Worm (Caenorhabditis elegans) whole organism, L2 larva: ENCODE data around the gene ctsa-4.1.

Experiments used
- R02D3.7 ChIP-seq: fragments of 150-350 bp; optimal IDR thresholded peaks from 2 replicates; lab custom pipeline; 2014; ENCODE audit warnings: missing biosample characterization, missing genetic modification characterization
- Y55F3AM.14 ChIP-seq: fragments of 200-800 bp; sonication (Bioruptor generic); optimal IDR thresholded peaks from 2 replicates; lab custom pipeline; 2018; ENCODE audit warnings: mild to moderate bottlenecking, missing genetic modification characterization, missing compliant biosample characterization
- ZK546.5 ChIP-seq: sonication (generic microtip); optimal IDR thresholded peaks from 2 replicates; lab custom pipeline; 2017; ENCODE audit warnings: missing biosample characterization, missing genetic modification characterization
- aly-2 ChIP-seq: fragments of 150-350 bp; optimal IDR thresholded peaks from 2 replicates; lab custom pipeline; 2014; ENCODE audit warnings: missing biosample characterization, missing genetic modification characterization
- blmp-1 ChIP-seq: sonication (generic microtip); optimal IDR thresholded peaks from 2 replicates; lab custom pipeline; 2017; ENCODE audit warnings: missing genetic modification characterization, mild to moderate bottlenecking, missing compliant biosample characterization, antibody characterized with exemption, moderate library complexity; ENCODE audit not compliant: insufficient read depth
- ceh-82 ChIP-seq: fragments of 150-350 bp; optimal IDR thresholded peaks from 2 replicates; lab custom pipeline; 2014; ENCODE audit warnings: missing biosample characterization, missing genetic modification characterization
- crh-2 ChIP-seq: sonication (generic microtip); optimal IDR thresholded peaks from 2 replicates; lab custom pipeline; 2017; ENCODE audit warnings: missing biosample characterization, missing genetic modification characterization
- dmd-4 ChIP-seq: sonication (generic microtip); optimal IDR thresholded peaks from 2 replicates; lab custom pipeline; 2017; ENCODE audit warnings: missing biosample characterization, missing genetic modification characterization
- fos-1 ChIP-seq: fragments of 150-350 bp; optimal IDR thresholded peaks from 2 replicates; lab custom pipeline; 2014; ENCODE audit warnings: missing biosample characterization, missing genetic modification characterization
- lin-11 ChIP-seq: fragments of 150-350 bp; sonication (generic microtip); optimal IDR thresholded peaks from 2 replicates; lab custom pipeline; 2014; ENCODE audit warnings: missing biosample characterization, missing genetic modification characterization, inconsistent platforms, mixed read lengths
- lin-39 ChIP-seq: fragments of 150-350 bp; optimal IDR thresholded peaks from 2 replicates; lab custom pipeline; 2014; ENCODE audit warnings: missing biosample characterization, missing genetic modification reagents, missing genetic modification characterization
- lsy-2 ChIP-seq, 2 experiments: fragments of 150-350 bp in 1 of 2; sonication (generic microtip) in 1 of 2; optimal IDR thresholded peaks; 2 replicates each; lab custom pipeline; 2014 to 2017; ENCODE audit warnings: missing biosample characterization in 2 of 2, missing genetic modification characterization in 2 of 2
- mab-5 ChIP-seq: fragments of 150-350 bp; optimal IDR thresholded peaks from 2 replicates; lab custom pipeline; 2014; ENCODE audit warnings: missing biosample characterization, missing genetic modification characterization
- mbf-1 ChIP-seq: sonication (generic microtip); optimal IDR thresholded peaks from 2 replicates; lab custom pipeline; 2017; ENCODE audit warnings: missing biosample characterization, missing genetic modification characterization
- nhr-10 ChIP-seq: sonication (generic microtip); optimal IDR thresholded peaks from 2 replicates; lab custom pipeline; 2017; ENCODE audit warnings: missing biosample characterization, missing genetic modification characterization
- nhr-11 ChIP-seq: fragments of 150-350 bp; optimal IDR thresholded peaks from 2 replicates; lab custom pipeline; 2014; ENCODE audit warnings: missing biosample characterization, missing genetic modification characterization
- nhr-12 ChIP-seq: fragments of 150-350 bp; optimal IDR thresholded peaks from 2 replicates; lab custom pipeline; 2014; ENCODE audit warnings: missing biosample characterization, missing genetic modification characterization
- nhr-129 ChIP-seq: fragments of 150-350 bp; optimal IDR thresholded peaks from 2 replicates; lab custom pipeline; 2014; ENCODE audit warnings: missing biosample characterization, missing genetic modification characterization
- nhr-21 ChIP-seq: fragments of 150-350 bp; optimal IDR thresholded peaks from 2 replicates; lab custom pipeline; 2014; ENCODE audit warnings: missing biosample characterization, missing genetic modification characterization
- nhr-23 ChIP-seq: fragments of 150-350 bp; optimal IDR thresholded peaks from 2 replicates; lab custom pipeline; 2014; ENCODE audit warnings: missing biosample characterization, missing genetic modification reagents, missing genetic modification characterization
- peb-1 ChIP-seq: fragments of 150-350 bp; optimal IDR thresholded peaks from 2 replicates; lab custom pipeline; 2014; ENCODE audit warnings: missing biosample characterization, missing genetic modification characterization
- sem-4 ChIP-seq: fragments of 150-350 bp; optimal IDR thresholded peaks from 2 replicates; lab custom pipeline; 2014; ENCODE audit warnings: missing biosample characterization, missing genetic modification reagents, missing genetic modification characterization
- sma-9 ChIP-seq, 2 experiments: fragments of 150-350 bp in 1 of 2; sonication (generic microtip) in 1 of 2; optimal IDR thresholded peaks; 2 replicates each; lab custom pipeline; 2014 to 2016; ENCODE audit warnings: missing genetic modification characterization in 2 of 2, mild to moderate bottlenecking in 1 of 2, missing biosample characterization in 1 of 2, missing compliant biosample characterization in 1 of 2, missing genetic modification reagents in 1 of 2, moderate library complexity in 1 of 2
- snpc-4 ChIP-seq: fragments of 150-350 bp; optimal IDR thresholded peaks from 2 replicates; lab custom pipeline; 2014; ENCODE audit warnings: missing biosample characterization, missing genetic modification characterization
- unc-39 ChIP-seq: fragments of 150-350 bp; optimal IDR thresholded peaks from 2 replicates; lab custom pipeline; 2014; ENCODE audit warnings: missing biosample characterization, missing genetic modification characterization
- zag-1 ChIP-seq: fragments of 150-350 bp; optimal IDR thresholded peaks from 2 replicates; lab custom pipeline; 2014; ENCODE audit warnings: missing biosample characterization, missing genetic modification characterization
- ztf-1 ChIP-seq: fragments of 200-800 bp; sonication (Bioruptor generic); conservative IDR thresholded peaks from 2 replicates; pipeline ENCODE4 v1.3.6; 2022; ENCODE audit warnings: missing genetic modification characterization, missing compliant biosample characterization
- ztf-11 ChIP-seq: sonication (generic microtip); optimal IDR thresholded peaks from 2 replicates; lab custom pipeline; 2017; ENCODE audit warnings: missing biosample characterization, missing genetic modification characterization
- ztf-4 ChIP-seq: fragments of 150-350 bp; optimal IDR thresholded peaks from 2 replicates; lab custom pipeline; 2014; ENCODE audit warnings: missing biosample characterization, missing genetic modification characterization

The ctsa-4.1 gene

ce11 chrII:6333887-6334286 is 32.9 kb upstream of the ctsa-4.1 start, which contains the start of gene ttc-39B:
ttc-39B (minus strand) TSS chrII:6333987.
- no peak for TF ChIP-seq nhr-129
- TF ChIP-seq mab-5, result no peak
- no peak for TF ChIP-seq ZK546.5 (tag; lab: Kevin White, UChicago)
- TF ChIP-seq Y55F3AM.14 (GFP tag; lab: Kevin White, UChicago), result no peak
- no peak for TF ChIP-seq ztf-4
- no peak for TF ChIP-seq sem-4 (tag; lab: Kevin White, UChicago)
- TF ChIP-seq snpc-4, result no peak
- TF ChIP-seq mbf-1 (tag; lab: Kevin White, UChicago), result no peak
- TF ChIP-seq ztf-11, result no peak
- TF ChIP-seq blmp-1 (tag; lab: Kevin White, UChicago), result no peak
- no peak for TF ChIP-seq nhr-21
- no peak for TF ChIP-seq ceh-82 (tag; lab: Kevin White, UChicago)
- TF ChIP-seq ztf-1, result no peak
- no peak for TF ChIP-seq crh-2 (tag; lab: Kevin White, UChicago)
- TF ChIP-seq, all 48 proteins: peak for 0

- TF ChIP-seq fos-1 (tag; lab: Kevin White, UChicago) (peak; percentile 33), nhr-129 (no peak)
Measured at ce11 chrII:6334745-6335260, 32.0 kb upstream of the ctsa-4.1 start.

- TF ChIP-seq sem-4 (tag; lab: Kevin White, UChicago), result no peak
- TF ChIP-seq peb-1 (tag; lab: Kevin White, UChicago), result no peak
- TF ChIP-seq ZK546.5 (tag; lab: Kevin White, UChicago), result no peak
- TF ChIP-seq lin-11 (tag; lab: Kevin White, UChicago), result peak; percentile 20
- TF ChIP-seq fos-1 (tag; lab: Kevin White, UChicago), result peak; percentile 53
- peak; percentile 23 for TF ChIP-seq nhr-21
- TF ChIP-seq, all 48 proteins: peak for 3
Measured at ce11 chrII:6335358-6335757, 31.4 kb upstream of the ctsa-4.1 start, which contains the start of gene C32D5.14. C32D5.14 (plus strand) TSS chrII:6335488.

DNA sequence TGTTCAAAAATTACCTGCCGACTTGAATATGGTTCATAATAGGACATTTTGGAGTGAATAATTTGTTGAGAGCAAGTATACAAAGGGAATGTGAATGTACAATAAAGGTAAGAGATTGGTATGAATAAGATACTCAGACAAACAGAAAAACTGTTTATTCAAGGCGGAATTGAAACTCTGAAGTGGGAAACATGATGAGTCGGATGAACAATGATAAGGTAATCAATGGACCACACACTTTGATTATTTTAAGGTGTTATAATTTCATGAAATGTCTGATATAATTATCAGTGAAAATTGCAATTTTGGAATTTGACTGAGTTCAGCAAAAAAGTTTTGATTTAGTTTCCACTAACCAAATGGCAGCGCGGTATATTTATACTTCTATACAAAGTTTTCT is 27.3 kb upstream of the ctsa-4.1 start:
- peak; percentile 46 for TF ChIP-seq fos-1 (tag; lab: Kevin White, UChicago)
- no peak for TF ChIP-seq zag-1

DNA sequence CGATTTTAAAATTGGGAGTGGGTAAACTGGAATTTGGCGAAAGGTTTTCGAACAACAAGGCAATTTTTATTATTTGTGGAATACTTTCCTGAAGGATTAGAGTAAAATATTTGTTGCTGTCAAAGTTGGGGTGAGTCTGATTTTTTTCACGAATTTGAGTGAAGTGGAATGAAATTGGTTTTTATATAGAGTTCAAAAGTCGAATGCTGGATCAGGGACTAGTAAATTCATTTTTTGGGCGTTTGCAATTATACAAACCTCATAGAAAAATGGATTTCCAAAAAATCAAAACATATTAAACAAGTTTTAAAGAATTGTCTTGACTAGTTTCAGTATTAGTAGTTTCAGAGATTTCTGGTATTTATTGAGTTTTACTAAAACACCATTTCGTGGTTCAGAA is 26.8 kb upstream of the ctsa-4.1 start, which contains the start of gene C32D5.7:
Gene C32D5.7 (minus strand): TSS at position 101 of the 400 bp plus-strand sequence.
- TF ChIP-seq lin-39 (tag; lab: Kevin White, UChicago) (no peak), nhr-11 (tag; lab: Kevin White, UChicago) (no peak), R02D3.7 (no peak), blmp-1 (tag; lab: Kevin White, UChicago) (no peak), Y55F3AM.14 (GFP tag; lab: Kevin White, UChicago) (no peak), aly-2 (tag; lab: Kevin White, UChicago) (no peak), crh-2 (tag; lab: Kevin White, UChicago) (no peak), sma-9 (GFP tag; optimal IDR thresholded peaks at IDR 0.05; lab: Kevin White, UChicago) (no peak), sma-9 (tag; optimal IDR thresholded peaks at IDR 0.05; lab: Kevin White, UChicago) (no peak), lsy-2 (tag; optimal IDR thresholded peaks at IDR 0.05; lab: Kevin White, UChicago) (no peak), nhr-12 (no peak), nhr-21 (no peak), dmd-4 (tag; lab: Kevin White, UChicago) (no peak), unc-39 (tag; lab: Kevin White, UChicago) (no peak)

DNA sequence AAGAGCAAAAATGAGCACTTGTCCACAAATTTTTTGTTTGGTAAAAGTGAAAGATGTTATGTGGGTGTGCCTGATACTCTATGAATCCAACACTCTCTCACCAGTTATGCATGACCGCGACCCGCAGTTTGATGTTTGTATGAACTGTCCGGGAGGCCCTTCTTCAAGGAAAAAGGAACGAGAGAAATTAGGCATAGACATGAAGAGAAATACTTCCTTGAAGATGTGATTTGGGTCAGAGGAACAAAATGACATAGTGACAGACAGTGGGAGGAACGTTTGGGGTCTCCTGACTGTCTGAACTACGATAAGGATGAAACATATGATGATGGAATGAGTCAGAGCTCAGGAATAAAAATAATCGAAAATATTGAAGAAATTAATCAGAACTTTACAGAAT is 25.7 kb upstream of the ctsa-4.1 start:
- TF ChIP-seq nhr-23 (tag; lab: Kevin White, UChicago), result no peak
- peak; percentile 42 for TF ChIP-seq fos-1 (tag; lab: Kevin White, UChicago)
- TF ChIP-seq, all 48 proteins: peak for 1

ce11 chrII:6342455-6342854 is 24.3 kb upstream of the ctsa-4.1 start:
- TF ChIP-seq lsy-2 (tag; optimal IDR thresholded peaks at IDR 0.05; lab: Kevin White, UChicago), result peak in 1 of 2 experiments; percentile 10
- peak; percentile 11 for TF ChIP-seq nhr-129
- TF ChIP-seq crh-2 (tag; lab: Kevin White, UChicago), result peak; percentile 2
- no peak for TF ChIP-seq nhr-10 (tag; lab: Kevin White, UChicago)
